Worm (Caenorhabditis elegans): Measurements from ENCODE around the gene T16G12.12.

- TF ChIP-seq aly-1 (tag; optimal IDR thresholded peaks at IDR 0.05) (no peak), ama-1 (optimal IDR thresholded peaks at IDR 0.05) (no peak), tbx-37 (GFP tag; conservative IDR thresholded peaks at IDR 0.05) (no peak), flt-1 (GFP tag; IDR thresholded peaks at IDR 0.05) (no peak), tbx-11 (GFP tag; IDR thresholded peaks at IDR 0.05) (no peak), hnd-1 (tag; optimal IDR thresholded peaks at IDR 0.05) (no peak), ceh-13 (GFP tag; optimal IDR thresholded peaks at IDR 0.05) (no peak), tra-4 (tag; optimal IDR thresholded peaks at IDR 0.05) (no peak), hmbx-1 (tag; optimal IDR thresholded peaks at IDR 0.05) (no peak), ceh-36 (tag; optimal IDR thresholded peaks at IDR 0.05) (no peak), B0310.2 (tag; optimal IDR thresholded peaks at IDR 0.05) (no peak), scrt-1 (GFP tag; IDR thresholded peaks at IDR 0.05) (no peak)
Measured at ce11 chrIII:10018007-10018406, 35.4 kb upstream of the T16G12.12 start.
